Fruit fly (Drosophila melanogaster) whole organism, embryonic: Measurements from ENCODE around the gene puf.

Experiments
- Aef1 ChIP-seq: fragments of 200-800 bp; sonication (Bioruptor generic); IDR thresholded peaks from 3 replicates; pipeline ENCODE4 v1.3.6; 2022; ENCODE audit warnings: missing biosample characterization, missing genetic modification characterization
- Atf-2 ChIP-seq: fragments of 200-800 bp; sonication (Bioruptor generic); optimal IDR thresholded peaks from 2 replicates; lab custom pipeline; 2016; ENCODE audit warnings: missing biosample characterization, missing genetic modification characterization
- Awh ChIP-seq: fragments of 200-800 bp; sonication (Bioruptor generic); IDR thresholded peaks from 2 replicates; pipeline ENCODE4, ENCODE4 v1.3.6; 2022; ENCODE audit warnings: missing biosample characterization, missing genetic modification characterization
- CG1024 ChIP-seq: fragments of 200-800 bp; sonication (Bioruptor generic); IDR thresholded peaks from 2 replicates; pipeline ENCODE4 v1.3.6; 2022; ENCODE audit warnings: missing biosample characterization, missing genetic modification characterization
- CG10366 ChIP-seq: fragments of 200-800 bp; sonication (Bioruptor generic); IDR thresholded peaks from 2 replicates; pipeline ENCODE4 v1.3.6; 2022; ENCODE audit warnings: missing biosample characterization, missing genetic modification characterization
- CG10543 ChIP-seq: fragments of 200-800 bp; sonication (Bioruptor generic); optimal IDR thresholded peaks from 3 replicates; lab custom pipeline; 2017; ENCODE audit warnings: missing biosample characterization, mild to moderate bottlenecking, missing genetic modification characterization, moderate library complexity
- CG11695 ChIP-seq: fragments of 200-800 bp; sonication (Bioruptor generic); IDR thresholded peaks from 3 replicates; pipeline ENCODE4 v1.3.6; 2022; ENCODE audit warnings: missing biosample characterization, missing genetic modification characterization
- CG14441 ChIP-seq: fragments of 200-800 bp; sonication (Bioruptor generic); IDR thresholded peaks from 2 replicates; pipeline ENCODE4 v1.3.6; 2022; ENCODE audit warnings: missing biosample characterization, missing genetic modification characterization
- CG14667 ChIP-seq: fragments of 200-800 bp; sonication (Bioruptor generic); IDR thresholded peaks from 2 replicates; pipeline ENCODE4 v1.3.6; 2022; ENCODE audit warnings: missing biosample characterization, missing genetic modification characterization
- CG17359 ChIP-seq: fragments of 200-800 bp; sonication (Bioruptor generic); optimal IDR thresholded peaks from 3 replicates; lab custom pipeline; 2018; ENCODE audit warnings: missing biosample characterization, mild to moderate bottlenecking, missing genetic modification characterization, moderate library complexity
- CG17361 ChIP-seq: fragments of 200-800 bp; sonication (Bioruptor generic); IDR thresholded peaks from 3 replicates; pipeline ENCODE4 v1.3.6; 2022; ENCODE audit warnings: missing biosample characterization, missing genetic modification characterization
- CG17385 ChIP-seq: fragments of 200-800 bp; sonication (Bioruptor generic); optimal IDR thresholded peaks from 3 replicates; lab custom pipeline; 2018; ENCODE audit warnings: missing biosample characterization, mild to moderate bottlenecking, missing genetic modification characterization
- CG32772 ChIP-seq: fragments of 200-800 bp; sonication (Bioruptor generic); IDR thresholded peaks from 2 replicates; pipeline ENCODE4 v1.3.6; 2022; ENCODE audit warnings: missing biosample characterization, missing genetic modification characterization
- CG3847 ChIP-seq: fragments of 200-800 bp; sonication (Bioruptor generic); IDR thresholded peaks from 2 replicates; pipeline ENCODE4 v1.3.6; 2022; ENCODE audit warnings: missing biosample characterization, missing genetic modification characterization
- CG4282 ChIP-seq: fragments of 200-800 bp; sonication (Bioruptor generic); optimal IDR thresholded peaks from 2 replicates; lab custom pipeline; 2016; ENCODE audit warnings: missing biosample characterization, missing genetic modification characterization
- CG6689 ChIP-seq: fragments of 200-800 bp; sonication (Bioruptor generic); IDR thresholded peaks from 2 replicates; pipeline ENCODE4 v1.3.6; 2022; ENCODE audit warnings: missing biosample characterization, missing genetic modification characterization
- CG8089 ChIP-seq: fragments of 200-800 bp; sonication (Bioruptor generic); optimal IDR thresholded peaks from 3 replicates; lab custom pipeline; 2016; ENCODE audit warnings: missing biosample characterization, missing genetic modification characterization
- CG8281 ChIP-seq: fragments of 200-800 bp; sonication (Bioruptor generic); optimal IDR thresholded peaks from 2 replicates; lab custom pipeline; 2018; ENCODE audit warnings: missing biosample characterization, mild to moderate bottlenecking, missing genetic modification characterization, moderate library complexity
- CG8924 ChIP-seq: fragments of 200-800 bp; optimal IDR thresholded peaks from 3 replicates; lab custom pipeline; 2019; ENCODE audit warnings: missing biosample characterization, mild to moderate bottlenecking, missing genetic modification characterization, moderate library complexity
- CG9932 ChIP-seq: fragments of 200-800 bp; sonication (Bioruptor generic); IDR thresholded peaks from 2 replicates; pipeline ENCODE4 v1.3.6; 2022; ENCODE audit warnings: missing biosample characterization, missing genetic modification characterization
- Dip2 ChIP-seq: fragments of 200-800 bp; sonication (Bioruptor generic); IDR thresholded peaks from 2 replicates; pipeline ENCODE4 v1.3.6; 2022; ENCODE audit warnings: missing biosample characterization, missing genetic modification characterization
- Drgx ChIP-seq: fragments of 200-800 bp; sonication (Bioruptor generic); IDR thresholded peaks from 2 replicates; pipeline ENCODE4 v1.3.6; 2022; ENCODE audit warnings: missing biosample characterization, missing genetic modification characterization
- Ets65A ChIP-seq: fragments of 200-800 bp; sonication (Bioruptor generic); peaks from one replicate; lab custom pipeline; 2016; ENCODE audit warnings: missing biosample characterization, missing genetic modification characterization
- HHEX ChIP-seq: fragments of 200-800 bp; sonication (Bioruptor generic); optimal IDR thresholded peaks from 3 replicates; lab custom pipeline; 2017; ENCODE audit warnings: missing biosample characterization, mild to moderate bottlenecking, missing genetic modification characterization, missing genetic modification reagents
- HLHmδ ChIP-seq: fragments of 200-800 bp; sonication (Bioruptor generic); optimal IDR thresholded peaks from 2 replicates; lab custom pipeline; 2018; ENCODE audit warnings: missing biosample characterization, mild to moderate bottlenecking, missing genetic modification characterization, moderate library complexity
- ash1 ChIP-seq: fragments of 200-800 bp; sonication (Bioruptor generic); optimal IDR thresholded peaks from 2 replicates; lab custom pipeline; 2018; ENCODE audit warnings: missing biosample characterization, mild to moderate bottlenecking, missing genetic modification characterization
- bab2 ChIP-seq: fragments of 200-800 bp; sonication (Bioruptor generic); optimal IDR thresholded peaks from 2 replicates; lab custom pipeline; 2016; ENCODE audit warnings: missing biosample characterization, missing genetic modification characterization
- bowl ChIP-seq: fragments of 200-800 bp; sonication (Bioruptor generic); IDR thresholded peaks from 2 replicates; pipeline ENCODE4 v1.3.6; 2022; ENCODE audit warnings: missing biosample characterization, missing genetic modification characterization
- crp ChIP-seq, 2 experiments: fragments of 200-800 bp; sonication (Bioruptor generic); optimal IDR thresholded peaks; 2 replicates in 1 of 2; 3 replicates in 1 of 2; lab custom pipeline; 2017; ENCODE audit warnings: missing biosample characterization in 2 of 2, missing genetic modification characterization in 2 of 2, mild to moderate bottlenecking in 1 of 2, moderate library complexity in 1 of 2
- dm ChIP-seq: fragments of 200-800 bp; sonication (Bioruptor generic); optimal IDR thresholded peaks from 3 replicates; lab custom pipeline; 2016; ENCODE audit warnings: missing biosample characterization, missing genetic modification characterization
- fd3F ChIP-seq: fragments of 200-800 bp; sonication (Bioruptor generic); optimal IDR thresholded peaks from 2 replicates; lab custom pipeline; 2018; ENCODE audit warnings: missing biosample characterization, mild to moderate bottlenecking, missing genetic modification characterization, moderate library complexity
- ftz-f1 ChIP-seq: fragments of 200-800 bp; sonication (Bioruptor generic); optimal IDR thresholded peaks from 2 replicates; lab custom pipeline; 2016; ENCODE audit warnings: missing biosample characterization, missing genetic modification characterization
- fu2 ChIP-seq: fragments of 200-800 bp; sonication (Bioruptor generic); optimal IDR thresholded peaks from 2 replicates; lab custom pipeline; 2016; ENCODE audit warnings: missing biosample characterization, missing genetic modification characterization
- ham ChIP-seq: fragments of 200-800 bp; sonication (Bioruptor generic); IDR thresholded peaks from 2 replicates; pipeline ENCODE4 v1.3.6; 2022; ENCODE audit warnings: missing biosample characterization, missing genetic modification characterization
- kay ChIP-seq: fragments of 200-800 bp; sonication (Bioruptor generic); optimal IDR thresholded peaks from 2 replicates; lab custom pipeline; 2016; ENCODE audit warnings: missing biosample characterization, missing genetic modification characterization
- lab ChIP-seq: fragments of 200-800 bp; sonication (Bioruptor generic); optimal IDR thresholded peaks from 3 replicates; lab custom pipeline; 2017; ENCODE audit warnings: missing biosample characterization, missing genetic modification characterization, mild to moderate bottlenecking, moderate library complexity, missing genetic modification reagents
- mam ChIP-seq: fragments of 200-800 bp; sonication (Bioruptor generic); optimal IDR thresholded peaks from 3 replicates; lab custom pipeline; 2016; ENCODE audit warnings: missing biosample characterization, missing genetic modification characterization
- mirr ChIP-seq: fragments of 200-800 bp; sonication (Bioruptor generic); optimal IDR thresholded peaks from 3 replicates; lab custom pipeline; 2018; ENCODE audit warnings: missing biosample characterization, mild to moderate bottlenecking, missing genetic modification characterization
- nerfin-1 ChIP-seq: fragments of 200-800 bp; sonication (Bioruptor generic); optimal IDR thresholded peaks from 3 replicates; lab custom pipeline; 2019; ENCODE audit warnings: missing biosample characterization, mild to moderate bottlenecking, missing genetic modification characterization, moderate library complexity
- p53 ChIP-seq: fragments of 200-800 bp; sonication (Bioruptor generic); optimal IDR thresholded peaks from 2 replicates; lab custom pipeline; 2016; ENCODE audit warnings: missing biosample characterization, missing genetic modification characterization
- pho ChIP-seq: fragments of 200-800 bp; sonication (Bioruptor generic); optimal IDR thresholded peaks from 2 replicates; lab custom pipeline; 2016; ENCODE audit warnings: missing biosample characterization, missing genetic modification characterization
- pnt ChIP-seq: fragments of 200-800 bp; sonication (Bioruptor generic); optimal IDR thresholded peaks from 3 replicates; lab custom pipeline; 2016; ENCODE audit warnings: missing biosample characterization, missing genetic modification characterization
- psq ChIP-seq: fragments of 200-800 bp; sonication (Bioruptor generic); optimal IDR thresholded peaks from 2 replicates; lab custom pipeline; 2017; ENCODE audit warnings: missing biosample characterization, missing genetic modification characterization
- pum ChIP-seq: fragments of 200-800 bp; sonication (Bioruptor generic); optimal IDR thresholded peaks from 2 replicates; lab custom pipeline; 2016; ENCODE audit warnings: missing biosample characterization, missing genetic modification characterization
- sens-2 ChIP-seq: fragments of 200-800 bp; sonication (Bioruptor generic); IDR thresholded peaks from 2 replicates; pipeline ENCODE4 v1.3.6; 2022; ENCODE audit warnings: missing biosample characterization, missing genetic modification characterization
- seq ChIP-seq: fragments of 200-800 bp; sonication (Bioruptor generic); IDR thresholded peaks from 2 replicates; pipeline ENCODE4 v1.3.6; 2022; ENCODE audit warnings: missing biosample characterization, missing genetic modification characterization
- sna ChIP-seq: fragments of 200-800 bp; sonication (Bioruptor generic); IDR thresholded peaks from 2 replicates; pipeline ENCODE4 v1.3.6; 2022; ENCODE audit warnings: missing biosample characterization, missing genetic modification characterization; ENCODE audit not compliant: partially characterized antibody
- sqz ChIP-seq: fragments of 200-800 bp; sonication (Bioruptor generic); optimal IDR thresholded peaks from 3 replicates; lab custom pipeline; 2018; ENCODE audit warnings: missing biosample characterization, mild to moderate bottlenecking, missing genetic modification characterization
- sr ChIP-seq: fragments of 200-800 bp; sonication (Bioruptor generic); IDR thresholded peaks from 3 replicates; pipeline ENCODE4 v1.3.6; 2022; ENCODE audit warnings: missing biosample characterization, missing genetic modification characterization
- tll ChIP-seq, 2 experiments: fragments of 200-800 bp in 1 of 2; fragments of >200 bp in 1 of 2; sonication (Bioruptor generic) in 1 of 2; optimal IDR thresholded peaks; 2 replicates each; lab custom pipeline; 2017 to 2019; ENCODE audit warnings: missing biosample characterization in 2 of 2, missing genetic modification characterization in 2 of 2, mild to moderate bottlenecking in 1 of 2, moderate library complexity in 1 of 2
- trem ChIP-seq: fragments of 200-800 bp; optimal IDR thresholded peaks from 3 replicates; lab custom pipeline; 2019; ENCODE audit warnings: missing biosample characterization, mild to moderate bottlenecking, missing genetic modification characterization, moderate library complexity

puf gene

dm6 chr3R:24626003-24626486 lies 23.8 kb downstream of the puf start (continued):
- TF ChIP-seq CG8281 (tag; lab: Kevin White, UChicago) (peak; percentile 5), pnt (GFP tag; lab: Kevin White, UChicago) (no peak), bab2 (peak; percentile 13), CG10543 (GFP tag; lab: Kevin White, UChicago) (no peak), Aef1 (GFP tag; lab: Robert Waterston, UW) (peak; percentile 26; the same call in 1 of the 3 replicates), CG17359 (tag; lab: Kevin White, UChicago) (peak; percentile 50), ham (GFP tag; lab: Robert Waterston, UW) (no peak), bowl (GFP tag; lab: Robert Waterston, UW) (0 out of 2 replicates have a peak, but pooled peaks have one; percentile 19), fu2 (GFP tag; lab: Kevin White, UChicago) (no peak), crp (GFP tag; optimal IDR thresholded peaks at IDR 0.05; lab: Kevin White, UChicago) (no peak), tll (GFP tag; optimal IDR thresholded peaks at IDR 0.05; lab: Kevin White, UChicago) (no peak), HHEX (peak; percentile 50), pho (peak; percentile 18), Atf-2 (GFP tag; lab: Kevin White, UChicago) (peak; percentile 36), sqz (no peak), CG9932 (no peak), kay (GFP tag; lab: Kevin White, UChicago) (no peak), Dip2 (GFP tag; lab: Robert Waterston, UW) (no peak), psq (GFP tag; lab: Kevin White, UChicago) (no peak), sens-2 (GFP tag; lab: Robert Waterston, UW) (no peak), CG3847 (GFP tag; lab: Robert Waterston, UW) (peak; percentile 26; the same call in 1 of the 2 replicates), trem (no peak), lab (GFP tag; lab: Kevin White, UChicago) (peak; percentile 61), seq (GFP tag; lab: Robert Waterston, UW) (peak; percentile 52; the same call in 1 of the 2 replicates), HLHmδ (no peak), CG14441 (peak; percentile 59), CG8089 (GFP tag; lab: Kevin White, UChicago) (peak; percentile 14), p53 (GFP tag; lab: Kevin White, UChicago) (no peak), CG14667 (GFP tag; lab: Robert Waterston, UW) (no peak), Ets65A (no peak), CG10366 (GFP tag; lab: Robert Waterston, UW) (peak; percentile 22; the same call in 1 of the 2 replicates), CG11695 (GFP tag; lab: Robert Waterston, UW) (0 out of 3 replicates have a peak, but pooled peaks have one; percentile 57), ash1 (GFP tag; lab: Kevin White, UChicago) (no peak), CG17361 (GFP tag; lab: Robert Waterston, UW) (no peak), CG1024 (GFP tag; lab: Robert Waterston, UW) (no peak), mam (GFP tag; lab: Kevin White, UChicago) (peak; percentile 23), sna (GFP tag; lab: Robert Waterston, UW) (no peak), CG17385 (GFP tag; lab: Kevin White, UChicago) (peak; percentile 33), CG32772 (no peak), dm (GFP tag; lab: Kevin White, UChicago) (peak; percentile 29), nerfin-1 (tag; lab: Kevin White, UChicago) (peak; percentile 19), fd3F (peak; percentile 37), CG8924 (tag; lab: Kevin White, UChicago) (peak; percentile 24), ftz-f1 (GFP tag; lab: Kevin White, UChicago) (no peak), CG6689 (GFP tag; lab: Robert Waterston, UW) (peak; percentile 30; the same call in 1 of the 2 replicates), Awh (GFP tag; lab: Robert Waterston, UW) (no peak), pum (no peak), Drgx (peak; percentile 43; the same call in 1 of the 2 replicates), CG4282 (GFP tag; lab: Kevin White, UChicago) (no peak), mirr (no peak), sr (no peak)
